Fruit fly (Drosophila melanogaster): Measurements from ENCODE around the gene CG9628.

DNA sequence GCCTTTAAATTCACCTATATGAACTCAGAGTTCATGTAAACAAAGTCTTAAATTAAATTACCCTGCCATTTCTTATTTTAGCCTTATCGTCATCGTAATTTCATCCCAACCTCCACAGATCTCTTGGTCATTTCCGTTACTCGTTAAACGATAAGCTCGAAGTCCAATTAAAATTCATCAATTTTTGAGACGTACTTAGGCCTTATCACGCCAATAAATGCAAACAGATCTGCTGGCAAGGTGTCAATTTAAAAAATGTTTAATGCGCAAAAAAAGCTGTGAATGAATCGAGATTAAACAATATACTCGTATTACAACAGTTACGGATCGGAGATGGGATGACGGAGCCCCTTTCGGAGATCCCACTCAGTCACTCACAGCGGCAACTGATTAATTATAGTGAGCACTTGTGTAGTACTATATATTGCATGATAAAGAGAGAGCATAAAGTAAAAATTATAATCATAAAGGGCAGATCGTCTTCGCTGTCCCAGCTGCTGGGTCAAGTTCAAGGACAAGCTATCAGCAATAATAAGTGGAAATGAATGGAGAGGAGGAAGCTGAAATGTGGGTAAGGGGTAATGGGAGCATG lies 13.4 kb upstream of the CG9628 start:
- TF ChIP-seq CTCF (optimal IDR thresholded peaks at IDR 0.05): no peak
- TF ChIP-seq CG8478 (optimal IDR thresholded peaks at IDR 0.05): no peak
